Worm (Caenorhabditis elegans): ENCODE data around the gene K09E9.1.

DNA sequence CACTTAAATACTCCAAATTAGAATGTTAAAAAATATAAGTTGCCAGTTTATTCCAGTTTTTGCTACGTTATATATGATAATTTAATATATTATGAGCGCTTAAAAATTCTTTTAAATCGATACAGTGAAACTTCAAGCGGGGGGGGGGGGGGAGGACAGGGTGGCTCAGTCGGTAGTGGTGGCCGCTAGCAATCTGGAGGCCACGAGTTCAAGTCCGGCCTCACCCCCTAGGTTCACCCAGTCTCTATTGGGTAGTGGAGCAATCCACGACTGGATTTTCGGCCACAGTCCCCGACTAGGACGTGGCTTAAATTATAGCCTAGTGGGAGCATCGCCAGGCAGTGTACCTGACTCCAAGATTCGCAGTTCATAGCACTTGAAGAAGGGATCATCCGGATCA lies 701 bp downstream of the K09E9.1 start:
- TF ChIP-seq ztf-11 (tag; optimal IDR thresholded peaks at IDR 0.05) = no peak
- no peak for TF ChIP-seq pha-4 (tag; optimal IDR thresholded peaks at IDR 0.05)
- no peak for TF ChIP-seq blmp-1 (tag; optimal IDR thresholded peaks at IDR 0.05)
- no peak for TF ChIP-seq unc-120 (tag; optimal IDR thresholded peaks at IDR 0.05; ENCODE audit: poor library complexity, severe bottlenecking)
- TF ChIP-seq sptf-1 (tag; optimal IDR thresholded peaks at IDR 0.05) = no peak
- TF ChIP-seq unc-62 (GFP tag; optimal IDR thresholded peaks at IDR 0.05) = no peak
- TF ChIP-seq nhr-237 (tag; optimal IDR thresholded peaks at IDR 0.05) = no peak
- no peak for TF ChIP-seq elt-3 (tag; optimal IDR thresholded peaks at IDR 0.05)
- TF ChIP-seq nhr-76 (tag; optimal IDR thresholded peaks at IDR 0.05) = no peak
- TF ChIP-seq nhr-28 (tag; optimal IDR thresholded peaks at IDR 0.05) = no peak

Data from whole organism, mixed stage, embryonic.